ENCODE assay signal across 1 worm cellular context in genomic region chrII:14820460-14820859, ce11.
A peak's percentile ranks its signal among the peaks of the same experiment; 100 is the strongest.
TF ChIP-seq lines count a peak whose summit lies in the region.

No protein-coding gene starts in this region.

TF ChIP-seq in whole organism, L1 larva, 84 proteins besides CTCF, POLR2A, EP300 and RAD21 (continued from another document):
- TF ChIP-seq efl-1 (optimal IDR thresholded peaks at IDR 0.05; lab: Kevin White, UChicago) (no peak), efl-1 (GFP tag; optimal IDR thresholded peaks at IDR 0.05 in 1 of 2; lab: Kevin White, UChicago) (peak in 1 of 2 experiments; percentile 50), nhr-90 (tag; optimal IDR thresholded peaks at IDR 0.05; lab: Kevin White, UChicago; ENCODE audit: poor library complexity) (no peak), snpc-4 (tag; optimal IDR thresholded peaks at IDR 0.05; lab: Kevin White, UChicago) (no peak), nhr-28 (tag; optimal IDR thresholded peaks at IDR 0.05; lab: Kevin White, UChicago) (no peak), aha-1 (tag; optimal IDR thresholded peaks at IDR 0.05; lab: Kevin White, UChicago) (no peak), irx-1 (tag; optimal IDR thresholded peaks at IDR 0.05; lab: Kevin White, UChicago) (no peak), ceh-90 (tag; optimal IDR thresholded peaks at IDR 0.05; lab: Kevin White, UChicago) (no peak), ceh-82 (tag; optimal IDR thresholded peaks at IDR 0.05; lab: Kevin White, UChicago) (no peak), ama-1 (optimal IDR thresholded peaks at IDR 0.05; lab: Kevin White, UChicago) (no peak), nhr-84 (tag; optimal IDR thresholded peaks at IDR 0.05; lab: Kevin White, UChicago) (no peak), lin-35 (GFP tag; optimal IDR thresholded peaks at IDR 0.05; lab: Kevin White, UChicago) (no peak), lir-3 (tag; optimal IDR thresholded peaks at IDR 0.05; lab: Kevin White, UChicago; ENCODE audit: poor library complexity) (no peak), rnt-1 (tag; optimal IDR thresholded peaks at IDR 0.05; lab: Kevin White, UChicago) (no peak), lsy-2 (tag; optimal IDR thresholded peaks at IDR 0.05; lab: Kevin White, UChicago) (no peak), xbp-1 (tag; optimal IDR thresholded peaks at IDR 0.05; lab: Kevin White, UChicago) (no peak), lin-39 (tag; optimal IDR thresholded peaks at IDR 0.05; lab: Kevin White, UChicago) (no peak), skn-1 (tag; optimal IDR thresholded peaks at IDR 0.05; lab: Kevin White, UChicago) (no peak), mab-9 (GFP tag; IDR thresholded peaks at IDR 0.05; lab: Robert Waterston, UW) (no peak), isw-1 (GFP tag; IDR thresholded peaks at IDR 0.05; lab: Robert Waterston, UW) (no peak), nhr-76 (tag; optimal IDR thresholded peaks at IDR 0.05; lab: Kevin White, UChicago) (no peak), swsn-7 (tag; optimal IDR thresholded peaks at IDR 0.05; lab: Kevin White, UChicago) (no peak), nhr-77 (tag; optimal IDR thresholded peaks at IDR 0.05; lab: Kevin White, UChicago) (no peak), fkh-10 (GFP tag; optimal IDR thresholded peaks at IDR 0.05; lab: Kevin White, UChicago) (no peak), C34B4.2 (tag; optimal IDR thresholded peaks at IDR 0.05; lab: Kevin White, UChicago) (no peak), mep-1 (tag; optimal IDR thresholded peaks at IDR 0.05; lab: Kevin White, UChicago) (peak; percentile 18), sptf-1 (tag; optimal IDR thresholded peaks at IDR 0.05; lab: Kevin White, UChicago) (no peak), zag-1 (tag; optimal IDR thresholded peaks at IDR 0.05; lab: Kevin White, UChicago) (no peak), egl-13 (tag; optimal IDR thresholded peaks at IDR 0.05; lab: Kevin White, UChicago) (no peak), ces-1 (GFP tag; optimal IDR thresholded peaks at IDR 0.05; lab: Kevin White, UChicago) (no peak), zip-4 (GFP tag; optimal IDR thresholded peaks at IDR 0.05; lab: Kevin White, UChicago) (no peak), ztf-4 (tag; optimal IDR thresholded peaks at IDR 0.05; lab: Kevin White, UChicago) (no peak), sup-37 (GFP tag; optimal IDR thresholded peaks at IDR 0.05; lab: Kevin White, UChicago) (no peak), fkh-4 (tag; optimal IDR thresholded peaks at IDR 0.05; lab: Kevin White, UChicago; ENCODE audit: borderline replicate concordance) (no peak), pqm-1 (tag; optimal IDR thresholded peaks at IDR 0.05; lab: Kevin White, UChicago) (no peak), alr-1 (tag; optimal IDR thresholded peaks at IDR 0.05; lab: Kevin White, UChicago; ENCODE audit: borderline replicate concordance) (no peak), sox-4 (tag; optimal IDR thresholded peaks at IDR 0.05; lab: Kevin White, UChicago) (no peak), fos-1 (tag; optimal IDR thresholded peaks at IDR 0.05; lab: Kevin White, UChicago) (peak; percentile 5), nhr-19 (GFP tag; conservative IDR thresholded peaks at IDR 0.05; lab: Robert Waterston, UW) (no peak), nhr-85 (tag; lab: Kevin White, UChicago) (no peak), dpl-1 (GFP tag; optimal IDR thresholded peaks at IDR 0.05; lab: Kevin White, UChicago) (peak in 1 of 3 experiments; percentile 13), hpl-2 (GFP tag; optimal IDR thresholded peaks at IDR 0.05; lab: Kevin White, UChicago) (no peak), nhr-47 (tag; optimal IDR thresholded peaks at IDR 0.05; lab: Kevin White, UChicago) (peak; percentile 33), ztf-11 (tag; optimal IDR thresholded peaks at IDR 0.05; lab: Kevin White, UChicago) (no peak), unc-130 (tag; optimal IDR thresholded peaks at IDR 0.05; lab: Kevin White, UChicago) (no peak), nhr-237 (tag; optimal IDR thresholded peaks at IDR 0.05; lab: Kevin White, UChicago) (no peak), egl-27 (tag; optimal IDR thresholded peaks at IDR 0.05; lab: Kevin White, UChicago) (no peak), grh-1 (GFP tag; IDR thresholded peaks at IDR 0.05; lab: Robert Waterston, UW) (no peak), mdl-1 (tag; optimal IDR thresholded peaks at IDR 0.05; lab: Kevin White, UChicago) (no peak), vab-15 (tag; optimal IDR thresholded peaks at IDR 0.05; lab: Kevin White, UChicago) (no peak), tlp-1 (tag; optimal IDR thresholded peaks at IDR 0.05; lab: Kevin White, UChicago) (no peak), efl-3 (GFP tag; optimal IDR thresholded peaks at IDR 0.05; lab: Kevin White, UChicago) (no peak), snu-23 (GFP tag; optimal IDR thresholded peaks at IDR 0.05; lab: Kevin White, UChicago) (no peak), nhr-12 (tag; optimal IDR thresholded peaks at IDR 0.05; lab: Kevin White, UChicago) (no peak), nhr-71 (tag; optimal IDR thresholded peaks at IDR 0.05; lab: Kevin White, UChicago) (peak; percentile 52), unc-86 (tag; optimal IDR thresholded peaks at IDR 0.05; lab: Kevin White, UChicago) (no peak), unc-30 (tag; optimal IDR thresholded peaks at IDR 0.05; lab: Kevin White, UChicago) (no peak), dsc-1 (tag; optimal IDR thresholded peaks at IDR 0.05; lab: Kevin White, UChicago) (peak; percentile 63), ceh-8 (GFP tag; optimal IDR thresholded peaks at IDR 0.05; lab: Kevin White, UChicago) (peak; percentile 23), lin-14 (GFP tag; optimal IDR thresholded peaks at IDR 0.05; lab: Kevin White, UChicago) (peak; percentile 23), unc-98 (GFP tag; IDR thresholded peaks at IDR 0.05; lab: Robert Waterston, UW) (no peak), tbx-2 (tag; optimal IDR thresholded peaks at IDR 0.05; lab: Kevin White, UChicago) (no peak), jun-1 (tag; optimal IDR thresholded peaks at IDR 0.05; lab: Kevin White, UChicago) (no peak), blmp-1 (tag; optimal IDR thresholded peaks at IDR 0.05; lab: Kevin White, UChicago) (no peak), C04F5.9 (tag; optimal IDR thresholded peaks at IDR 0.05; lab: Kevin White, UChicago) (no peak)
